Worm (Caenorhabditis elegans): ENCODE results near the gene sms-1.

sms-1 gene

DNA sequence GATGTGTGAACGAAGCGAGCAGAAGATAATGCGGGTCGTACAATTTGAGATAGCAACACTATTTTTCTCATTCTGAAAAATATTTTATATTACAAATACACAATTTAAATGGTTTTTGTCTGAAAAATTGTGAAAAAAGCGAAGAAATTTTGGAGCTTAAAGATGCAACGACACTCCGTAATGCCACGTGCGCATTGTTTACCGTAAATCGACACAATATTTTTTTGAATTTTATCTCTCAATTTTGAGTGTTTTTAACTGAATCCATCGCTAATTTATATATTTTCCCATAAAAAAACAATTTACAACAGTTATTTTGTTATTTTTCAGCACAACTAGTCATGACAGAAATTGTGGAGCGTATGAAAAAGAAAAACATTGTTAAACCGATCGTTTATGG lies 23.0 kb upstream of the sms-1 start, which contains the start of the genes M04B2.4 and gfl-1:
TSS of gene M04B2.4 (minus strand) at position 72 of the 400 bp plus-strand sequence.
TSS of gene gfl-1 (plus strand) at position 331 of the 400 bp plus-strand sequence.
- TF ChIP-seq nhr-28 (tag; optimal IDR thresholded peaks at IDR 0.05) (no peak), pqm-1 (tag; optimal IDR thresholded peaks at IDR 0.05) (peak; percentile 10), R02D3.7 (tag; optimal IDR thresholded peaks at IDR 0.05) (peak; percentile 93), jun-1 (tag; optimal IDR thresholded peaks at IDR 0.05) (no peak), nfya-1 (tag; optimal IDR thresholded peaks at IDR 0.05; ENCODE audit: insufficient read depth) (peak; percentile 44), elt-2 (tag; optimal IDR thresholded peaks at IDR 0.05) (peak; percentile 1), nhr-12 (tag; optimal IDR thresholded peaks at IDR 0.05) (no peak), pha-4 (tag; optimal IDR thresholded peaks at IDR 0.05) (peak; percentile 64), lin-15B (tag; optimal IDR thresholded peaks at IDR 0.05) (peak; percentile 23), unc-39 (tag; optimal IDR thresholded peaks at IDR 0.05) (no peak)

DNA sequence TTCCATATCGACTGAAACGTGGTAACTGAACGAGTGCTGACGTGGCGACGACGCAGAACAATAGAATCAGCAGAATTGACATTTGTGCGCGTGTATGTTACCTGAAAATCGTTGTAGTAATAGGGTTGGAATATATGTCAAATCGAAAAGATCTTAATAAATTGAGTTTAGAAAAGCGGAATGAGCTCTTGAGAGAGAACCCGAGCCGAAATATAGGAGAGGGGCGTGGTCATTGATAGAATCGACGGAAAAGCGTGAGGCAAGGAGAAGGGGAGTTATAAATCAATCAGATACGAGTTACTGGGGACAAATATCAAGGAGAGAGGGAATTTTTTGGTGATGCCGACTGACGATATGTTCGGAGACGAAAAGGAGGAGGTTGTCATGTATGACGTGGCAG lies 12.7 kb upstream of the sms-1 start, which contains the start of gene M04B2.6:
TSS of gene M04B2.6 (minus strand) at position 101 of the 400 bp plus-strand sequence.
- TF ChIP-seq unc-39 (tag; optimal IDR thresholded peaks at IDR 0.05): no peak
- no peak for TF ChIP-seq unc-62 (GFP tag; optimal IDR thresholded peaks at IDR 0.05)
- TF ChIP-seq skn-1 (tag; optimal IDR thresholded peaks at IDR 0.05): no peak
- TF ChIP-seq elt-1 (tag; optimal IDR thresholded peaks at IDR 0.05): no peak

DNA sequence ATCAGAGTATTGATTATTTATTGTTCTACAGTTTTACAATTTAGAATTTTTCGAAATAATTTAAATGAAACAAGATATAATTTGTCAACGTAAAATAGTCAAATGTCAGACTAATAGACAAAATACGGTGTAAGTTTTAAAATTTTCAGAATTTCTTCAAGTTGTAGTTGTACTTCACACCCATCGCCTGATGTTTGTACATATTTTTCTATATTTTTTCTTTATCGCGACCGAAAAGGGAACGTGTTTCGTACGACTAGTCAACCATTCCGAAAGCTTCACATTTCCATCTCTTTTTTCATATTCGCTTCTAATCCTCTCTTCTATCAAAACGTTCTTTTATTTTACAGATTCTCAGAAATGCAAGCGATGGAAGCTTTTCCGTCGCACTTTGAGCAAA lies 6.4 kb upstream of the sms-1 start, which contains the start of gene twk-25:
TSS of gene twk-25 (plus strand) at position 301 of the 400 bp plus-strand sequence.
- no peak for TF ChIP-seq pqm-1 (tag; optimal IDR thresholded peaks at IDR 0.05)

DNA sequence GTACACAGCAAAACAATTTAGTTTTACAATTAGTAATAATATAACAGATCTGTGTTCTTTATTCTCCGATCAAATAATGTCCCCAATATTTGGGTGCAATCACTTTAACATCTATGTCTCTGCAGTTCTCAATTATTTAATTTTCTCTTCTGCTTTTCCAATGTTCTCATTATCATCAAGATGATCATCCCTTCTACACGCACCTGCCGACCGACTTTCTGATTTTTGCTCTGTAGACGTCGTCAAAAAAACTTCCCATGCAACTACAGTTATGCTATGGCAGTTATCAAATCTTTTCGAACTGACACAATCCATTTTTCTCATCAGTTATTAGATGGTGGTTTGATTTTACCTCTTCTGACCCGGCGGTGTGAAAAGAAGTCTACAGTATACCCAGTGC lies 5.7 kb upstream of the sms-1 start:
- TF ChIP-seq ceh-28 (tag; optimal IDR thresholded peaks at IDR 0.05) (peak; percentile 13), nhr-23 (tag; optimal IDR thresholded peaks at IDR 0.05) (peak; percentile 53), nhr-76 (tag; optimal IDR thresholded peaks at IDR 0.05) (no peak)

DNA sequence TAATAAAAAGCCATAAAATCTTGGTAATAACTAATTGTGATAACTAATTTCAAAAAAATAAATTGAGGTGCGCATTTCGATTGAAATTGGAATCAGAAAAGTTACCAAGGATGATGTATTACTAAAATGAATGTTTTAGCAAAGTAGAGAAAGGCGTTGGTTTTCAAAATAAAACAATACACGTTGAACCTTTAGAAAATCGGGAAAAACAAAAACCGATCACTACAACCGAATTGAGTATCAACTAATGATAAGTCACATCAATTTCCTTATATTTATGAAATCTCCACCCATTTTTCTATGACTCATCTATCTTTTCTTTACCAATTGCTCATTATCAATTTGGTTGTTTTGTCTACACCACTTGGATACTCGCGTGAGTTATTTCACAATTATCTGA lies 2.4 kb upstream of the sms-1 start, which contains the start of gene H21P03.10:
TSS of gene H21P03.10 (plus strand) at position 301 of the 400 bp plus-strand sequence.
- no peak for TF ChIP-seq aly-2 (tag; optimal IDR thresholded peaks at IDR 0.05)
- no peak for TF ChIP-seq egl-27 (tag; optimal IDR thresholded peaks at IDR 0.05)

DNA sequence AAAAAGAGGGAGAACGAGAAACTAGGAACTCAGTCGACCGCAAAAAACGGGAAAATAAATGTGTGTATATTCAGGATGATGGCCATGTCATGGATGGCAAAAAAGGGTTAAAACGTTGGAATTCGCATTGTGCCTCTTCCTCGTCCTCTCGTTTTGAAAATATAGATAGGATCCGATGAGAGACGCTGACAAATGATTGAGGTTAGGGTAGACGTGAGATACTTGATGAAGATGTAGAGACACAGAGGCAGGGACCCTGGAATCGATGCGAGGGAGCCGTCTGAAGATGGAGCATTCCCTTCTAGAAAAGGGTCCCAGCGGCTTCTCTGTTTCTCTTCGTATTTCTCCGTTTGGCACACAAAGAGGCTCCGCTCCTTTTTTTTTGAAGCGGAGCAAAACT lies 3.0 kb downstream of the sms-1 start:
- TF ChIP-seq nhr-25 (tag; optimal IDR thresholded peaks at IDR 0.05) (no peak), nhr-28 (tag; optimal IDR thresholded peaks at IDR 0.05) (no peak), nhr-43 (tag; optimal IDR thresholded peaks at IDR 0.05; ENCODE audit: poor library complexity, severe bottlenecking) (no peak), hmg-11 (tag; optimal IDR thresholded peaks at IDR 0.05) (peak; percentile 59), lin-15B (tag; optimal IDR thresholded peaks at IDR 0.05) (no peak), nfya-1 (tag; optimal IDR thresholded peaks at IDR 0.05; ENCODE audit: insufficient read depth) (peak; percentile 63), lin-39 (tag; optimal IDR thresholded peaks at IDR 0.05) (peak; percentile 45), fkh-2 (tag; optimal IDR thresholded peaks at IDR 0.05) (no peak), snpc-4 (tag; optimal IDR thresholded peaks at IDR 0.05) (no peak), elt-1 (tag; optimal IDR thresholded peaks at IDR 0.05) (peak; percentile 34), nhr-67 (tag; optimal IDR thresholded peaks at IDR 0.05) (no peak), ztf-4 (tag; optimal IDR thresholded peaks at IDR 0.05) (no peak), unc-62 (GFP tag; optimal IDR thresholded peaks at IDR 0.05) (no peak), lsy-12 (tag; optimal IDR thresholded peaks at IDR 0.05) (no peak), fkh-10 (GFP tag; optimal IDR thresholded peaks at IDR 0.05) (peak; percentile 18), elt-2 (tag; optimal IDR thresholded peaks at IDR 0.05) (no peak)

DNA sequence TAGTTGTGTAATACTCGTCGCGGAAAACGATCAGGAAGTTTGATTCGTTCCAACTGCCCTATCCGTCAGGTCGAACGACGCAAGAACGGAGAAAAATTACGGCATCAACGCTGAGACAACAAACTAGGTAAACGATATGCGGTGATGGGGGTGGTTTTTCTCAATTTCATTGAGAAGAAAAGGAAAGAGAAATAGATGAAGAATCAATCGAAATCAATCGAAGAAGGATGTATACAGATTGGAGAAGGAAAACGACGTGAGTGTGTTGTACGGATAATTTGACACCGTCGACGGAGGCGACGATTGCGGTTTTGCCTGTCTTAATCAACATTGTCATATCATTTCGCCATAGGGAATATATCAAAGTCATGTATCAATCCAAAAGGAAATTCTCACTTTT lies 4.1 kb downstream of the sms-1 start:
- TF ChIP-seq ceh-28 (tag; optimal IDR thresholded peaks at IDR 0.05) (peak; percentile 29), ama-1 (optimal IDR thresholded peaks at IDR 0.05) (no peak), lin-39 (tag; optimal IDR thresholded peaks at IDR 0.05) (no peak), unc-39 (tag; optimal IDR thresholded peaks at IDR 0.05) (no peak), elt-1 (tag; optimal IDR thresholded peaks at IDR 0.05) (no peak), nhr-11 (tag; optimal IDR thresholded peaks at IDR 0.05) (no peak), nhr-77 (tag; optimal IDR thresholded peaks at IDR 0.05) (no peak), R02D3.7 (tag; optimal IDR thresholded peaks at IDR 0.05) (no peak), nhr-67 (tag; optimal IDR thresholded peaks at IDR 0.05) (no peak), ceh-16 (tag; optimal IDR thresholded peaks at IDR 0.05) (no peak), nhr-237 (tag; optimal IDR thresholded peaks at IDR 0.05) (no peak), nhr-23 (tag; optimal IDR thresholded peaks at IDR 0.05) (peak; percentile 47), ZK546.5 (tag; optimal IDR thresholded peaks at IDR 0.05) (no peak), zag-1 (tag; optimal IDR thresholded peaks at IDR 0.05) (no peak), ceh-82 (tag; optimal IDR thresholded peaks at IDR 0.05) (no peak), nhr-43 (tag; optimal IDR thresholded peaks at IDR 0.05; ENCODE audit: poor library complexity, severe bottlenecking) (peak; percentile 34), ceh-9 (tag; optimal IDR thresholded peaks at IDR 0.05) (no peak), nhr-28 (tag; optimal IDR thresholded peaks at IDR 0.05) (no peak), nhr-25 (tag; optimal IDR thresholded peaks at IDR 0.05) (peak; percentile 45), sea-2 (GFP tag; optimal IDR thresholded peaks at IDR 0.05) (no peak), ztf-11 (tag; optimal IDR thresholded peaks at IDR 0.05) (no peak), egl-5 (tag; optimal IDR thresholded peaks at IDR 0.05) (no peak), snpc-4 (tag; optimal IDR thresholded peaks at IDR 0.05) (no peak), daf-12 (tag; optimal IDR thresholded peaks at IDR 0.05) (no peak)
